Worm (Caenorhabditis elegans): Measurements from ENCODE around the gene T04F8.7.
A peak's percentile ranks its signal among the peaks of the same experiment; 100 is the strongest.
"Not testable (repeated sequence)": the region's sequence is repeated elsewhere in the genome, so short reads cannot be mapped to it uniquely, and the experiment has no call there.

ce11 chrX:11643767-11644235, 37.0 kb downstream of the T04F8.7 start, which contains the start of gene sto-4:
- TF ChIP-seq ceh-44 (GFP tag; IDR thresholded peaks at IDR 0.05); aly-2 (tag; optimal IDR thresholded peaks at IDR 0.05); unc-130 (GFP tag; optimal IDR thresholded peaks at IDR 0.05); unc-62 (tag; optimal IDR thresholded peaks at IDR 0.05): not testable (repeated sequence)
- peak in 1 of 2 experiments; percentile 15 for TF ChIP-seq unc-62 (GFP tag; optimal IDR thresholded peaks at IDR 0.05 in 1 of 2)
